Worm (Caenorhabditis elegans): ENCODE data around the gene trmt-10C.2.

DNA sequence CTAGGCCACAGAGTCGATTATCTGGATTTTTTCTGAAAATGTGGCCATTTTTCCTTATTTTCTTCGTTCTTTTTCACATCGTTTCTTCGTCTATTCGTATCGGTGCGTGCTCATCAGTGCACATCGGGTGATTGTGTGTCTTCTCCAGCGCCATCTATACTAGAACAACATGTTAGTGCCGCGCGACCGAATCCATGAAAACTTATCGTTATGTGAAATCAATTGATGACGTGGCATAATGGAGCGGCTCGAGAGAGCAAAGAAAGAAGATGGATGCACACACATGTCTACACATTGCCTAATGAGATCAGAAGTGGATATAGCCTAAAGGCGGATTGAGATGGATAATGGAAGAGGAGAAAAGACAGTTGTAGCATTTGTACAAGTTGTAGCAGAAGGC is 33.8 kb upstream of the trmt-10C.2 start:
- TF ChIP-seq blmp-1 (tag; optimal IDR thresholded peaks at IDR 0.05; ENCODE audit: insufficient read depth): no peak
- TF ChIP-seq egl-27 (tag; optimal IDR thresholded peaks at IDR 0.05): no peak
- TF ChIP-seq ama-1 (optimal IDR thresholded peaks at IDR 0.05): no peak
